Fruit fly (Drosophila melanogaster): ENCODE measurements around the gene CG31495.

The CG31495 gene

dm6 chr3R:13799567-13800429 is 39.9 kb downstream of the CG31495 start:
- no peak for TF ChIP-seq dmrt93B (GFP tag; optimal IDR thresholded peaks at IDR 0.05)
- TF ChIP-seq HLH106 (tag; optimal IDR thresholded peaks at IDR 0.05) = peak; percentile 14
- TF ChIP-seq tai (GFP tag; optimal IDR thresholded peaks at IDR 0.05) = no peak
- no peak for TF ChIP-seq Abd-B (GFP tag; optimal IDR thresholded peaks at IDR 0.05)
- no peak for TF ChIP-seq rgr (GFP tag; optimal IDR thresholded peaks at IDR 0.05)
- TF ChIP-seq Myc (optimal IDR thresholded peaks at IDR 0.05) = no peak
- TF ChIP-seq CG9705 (GFP tag; optimal IDR thresholded peaks at IDR 0.05) = no peak
- peak; percentile 18 for TF ChIP-seq Sp1 (GFP tag; optimal IDR thresholded peaks at IDR 0.05)
- no peak for TF ChIP-seq lola (GFP tag; optimal IDR thresholded peaks at IDR 0.05)
- TF ChIP-seq foxo (GFP tag; optimal IDR thresholded peaks at IDR 0.05) = peak in 1 of 2 experiments; percentile 12
- no peak for TF ChIP-seq OdsH (GFP tag; optimal IDR thresholded peaks at IDR 0.05)
- no peak for TF ChIP-seq br (GFP tag; optimal IDR thresholded peaks at IDR 0.05)

DNA sequence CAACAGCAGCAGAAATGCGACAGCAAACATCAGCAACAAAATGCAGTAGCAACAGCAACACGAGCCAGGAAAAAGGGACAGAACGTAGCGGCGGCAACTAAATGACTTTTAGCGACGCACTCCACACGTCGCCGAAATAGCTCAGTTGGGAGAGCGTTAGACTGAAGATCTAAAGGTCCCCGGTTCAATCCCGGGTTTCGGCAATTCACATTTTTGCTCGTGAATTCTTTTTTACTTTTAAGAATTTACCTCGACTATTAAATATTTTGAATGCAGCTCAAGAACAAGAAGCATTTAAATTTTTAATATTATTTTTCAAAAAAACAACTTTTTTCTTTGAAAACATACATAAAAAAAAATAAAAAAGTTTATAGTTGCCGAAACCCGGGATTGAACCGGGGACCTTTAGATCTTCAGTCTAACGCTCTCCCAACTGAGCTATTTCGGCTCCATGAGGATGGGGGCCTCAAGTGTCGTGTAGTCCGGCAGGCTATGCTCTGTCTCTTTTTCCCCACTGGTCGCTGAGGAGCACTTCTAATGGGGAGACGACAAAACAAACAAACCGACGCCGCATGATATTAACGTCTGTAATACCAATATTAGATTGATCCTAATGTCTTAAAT is 41.8 kb downstream of the CG31495 start:
- TF ChIP-seq Abd-B (GFP tag; optimal IDR thresholded peaks at IDR 0.05) (no peak), Rel (GFP tag; optimal IDR thresholded peaks at IDR 0.05) (no peak), Rel (tag; optimal IDR thresholded peaks at IDR 0.05) (peak; percentile 8)

DNA sequence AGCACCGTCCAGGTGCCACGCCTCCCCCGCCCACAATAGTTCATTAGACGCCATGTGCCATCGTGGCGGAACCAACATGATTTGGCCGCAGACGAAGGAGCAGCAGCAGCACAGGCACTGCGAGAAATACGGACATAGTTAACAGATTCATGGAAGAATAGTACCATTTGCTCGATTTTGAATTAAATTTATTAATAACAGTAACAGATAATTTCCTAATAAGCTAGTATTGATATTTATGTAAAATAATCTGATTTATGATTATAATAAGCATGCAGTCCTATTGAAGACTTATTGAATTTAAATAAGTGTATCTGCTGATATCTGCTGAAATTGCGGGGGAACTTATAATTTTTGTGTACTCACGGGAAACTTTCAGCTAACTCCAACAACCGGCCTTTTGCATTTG is 42.5 kb downstream of the CG31495 start:
- TF ChIP-seq psq (GFP tag; optimal IDR thresholded peaks at IDR 0.05) (no peak), jim (GFP tag; optimal IDR thresholded peaks at IDR 0.05) (no peak), fru (GFP tag; optimal IDR thresholded peaks at IDR 0.05) (no peak), brk (GFP tag; optimal IDR thresholded peaks at IDR 0.05) (no peak), Hr78 (GFP tag; optimal IDR thresholded peaks at IDR 0.05) (no peak), Myc (optimal IDR thresholded peaks at IDR 0.05) (no peak), Jra (GFP tag; optimal IDR thresholded peaks at IDR 0.05) (no peak), br (GFP tag; optimal IDR thresholded peaks at IDR 0.05) (no peak), pan (optimal IDR thresholded peaks at IDR 0.05) (no peak), GATAd (GFP tag; optimal IDR thresholded peaks at IDR 0.05) (no peak), Mio (GFP tag; optimal IDR thresholded peaks at IDR 0.05) (no peak), OdsH (GFP tag; optimal IDR thresholded peaks at IDR 0.05) (no peak), foxo (GFP tag; optimal IDR thresholded peaks at IDR 0.05) (no peak), dsf (GFP tag; optimal IDR thresholded peaks at IDR 0.05; ENCODE audit: borderline replicate concordance) (no peak), h (GFP tag; optimal IDR thresholded peaks at IDR 0.05) (no peak), N (GFP tag; optimal IDR thresholded peaks at IDR 0.05) (no peak), usp (GFP tag; optimal IDR thresholded peaks at IDR 0.05) (no peak), HLH106 (tag; optimal IDR thresholded peaks at IDR 0.05) (no peak), dl (GFP tag; optimal IDR thresholded peaks at IDR 0.05; ENCODE audit: insufficient read depth in 1 of 2, partially characterized antibody in 2 of 2) (no peak)

dm6 chr3R:13796607-13797246 is 43.0 kb downstream of the CG31495 start:
- TF ChIP-seq psq (GFP tag; optimal IDR thresholded peaks at IDR 0.05) (no peak), Hr83 (GFP tag; optimal IDR thresholded peaks at IDR 0.05; ENCODE audit: poor library complexity, severe bottlenecking) (no peak), fru (GFP tag; optimal IDR thresholded peaks at IDR 0.05) (no peak), dmrt93B (GFP tag; optimal IDR thresholded peaks at IDR 0.05) (no peak), CG32264 (GFP tag; optimal IDR thresholded peaks at IDR 0.05) (no peak), Vsx2 (GFP tag; optimal IDR thresholded peaks at IDR 0.05; ENCODE audit: partially characterized antibody) (no peak), Jra (GFP tag; optimal IDR thresholded peaks at IDR 0.05) (no peak), jim (GFP tag; optimal IDR thresholded peaks at IDR 0.05) (no peak), N (GFP tag; optimal IDR thresholded peaks at IDR 0.05) (no peak), sv (GFP tag; optimal IDR thresholded peaks at IDR 0.05) (no peak), OdsH (GFP tag; optimal IDR thresholded peaks at IDR 0.05) (no peak), Dif (GFP tag; optimal IDR thresholded peaks at IDR 0.05; ENCODE audit: partially characterized antibody) (no peak), foxo (GFP tag; optimal IDR thresholded peaks at IDR 0.05) (no peak), ey (GFP tag; optimal IDR thresholded peaks at IDR 0.05) (no peak)

All from whole organism, wandering third instar larva.